Worm (Caenorhabditis elegans): ENCODE data around the gene B0365.9.

Gene B0365.9

ce11 chrV:13176117-13176753, 42.9 kb upstream of the B0365.9 start, which contains the start of gene him-17 (continued):
- TF ChIP-seq ahr-1 (tag; optimal IDR thresholded peaks at IDR 0.05), result no peak
- peak; percentile 57 for TF ChIP-seq nfya-1 (tag; optimal IDR thresholded peaks at IDR 0.05)
- TF ChIP-seq pha-4 (tag; optimal IDR thresholded peaks at IDR 0.05), result no peak
- TF ChIP-seq ttx-3 (tag; optimal IDR thresholded peaks at IDR 0.05), result peak; percentile 64
- TF ChIP-seq pat-9 (tag; optimal IDR thresholded peaks at IDR 0.05), result peak; percentile 58
- no peak for TF ChIP-seq Y22D7AL.16 (tag; optimal IDR thresholded peaks at IDR 0.05)
- TF ChIP-seq hlh-13 (GFP tag; optimal IDR thresholded peaks at IDR 0.05), result no peak
- TF ChIP-seq ceh-9 (tag; optimal IDR thresholded peaks at IDR 0.05), result no peak
- TF ChIP-seq hlh-6 (tag; optimal IDR thresholded peaks at IDR 0.05), result no peak
- TF ChIP-seq ref-2 (tag; optimal IDR thresholded peaks at IDR 0.05), result no peak
- no peak for TF ChIP-seq sdc-2 (tag; optimal IDR thresholded peaks at IDR 0.05)
- no peak for TF ChIP-seq sox-4 (tag; optimal IDR thresholded peaks at IDR 0.05)
- TF ChIP-seq ceh-30 (tag; optimal IDR thresholded peaks at IDR 0.05), result no peak
- peak; percentile 42 for TF ChIP-seq lin-11 (tag; optimal IDR thresholded peaks at IDR 0.05)
- TF ChIP-seq ceh-22 (tag; optimal IDR thresholded peaks at IDR 0.05), result no peak
- no peak for TF ChIP-seq zip-5 (tag; optimal IDR thresholded peaks at IDR 0.05)
- TF ChIP-seq hlh-15 (tag; optimal IDR thresholded peaks at IDR 0.05), result peak; percentile 25

ce11 chrV:13173718-13174117, 40.4 kb upstream of the B0365.9 start:
- TF ChIP-seq elt-2 (tag; optimal IDR thresholded peaks at IDR 0.05) (peak; percentile 23), ceh-14 (tag; optimal IDR thresholded peaks at IDR 0.05) (no peak), ceh-45 (GFP tag; IDR thresholded peaks at IDR 0.05) (no peak), ceh-24 (tag; optimal IDR thresholded peaks at IDR 0.05) (no peak)

DNA sequence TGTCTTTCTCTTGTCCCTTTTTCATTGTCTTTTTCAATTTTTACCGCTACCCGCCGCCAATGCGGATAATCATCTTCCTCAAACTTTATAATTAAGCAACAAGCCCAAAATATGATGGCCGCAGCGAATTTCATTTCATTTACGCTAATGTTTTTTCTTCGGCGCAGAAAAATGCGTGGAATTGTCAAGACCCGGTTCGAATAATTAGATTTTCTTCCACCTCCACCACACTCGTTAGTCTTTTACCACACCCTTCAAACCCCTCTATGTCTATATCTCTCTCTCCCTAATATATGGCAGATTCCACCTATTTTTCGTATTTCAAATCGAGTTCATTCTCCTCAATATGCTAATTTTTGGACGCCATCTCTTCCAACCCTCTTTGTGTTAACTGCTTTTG, 37.1 kb upstream of the B0365.9 start:
- TF ChIP-seq sox-4 (tag; optimal IDR thresholded peaks at IDR 0.05) (no peak), ceh-14 (tag; optimal IDR thresholded peaks at IDR 0.05) (peak; percentile 32), unc-42 (tag; optimal IDR thresholded peaks at IDR 0.05) (peak; percentile 74), ceh-19 (GFP tag; optimal IDR thresholded peaks at IDR 0.05) (no peak), ceh-31 (tag; optimal IDR thresholded peaks at IDR 0.05) (peak; percentile 0), fax-1 (tag; optimal IDR thresholded peaks at IDR 0.05) (no peak), ceh-6 (GFP tag; optimal IDR thresholded peaks at IDR 0.05) (no peak)

- TF ChIP-seq tbx-7 (tag; optimal IDR thresholded peaks at IDR 0.05), result no peak
- no peak for TF ChIP-seq ttx-3 (tag; optimal IDR thresholded peaks at IDR 0.05)
- peak; percentile 22 for TF ChIP-seq unc-42 (tag; optimal IDR thresholded peaks at IDR 0.05)
- TF ChIP-seq madf-2 (tag; optimal IDR thresholded peaks at IDR 0.05), result no peak
- TF ChIP-seq hlh-30 (tag; optimal IDR thresholded peaks at IDR 0.05; ENCODE audit: insufficient read depth), result peak; percentile 15
- no peak for TF ChIP-seq dmd-4 (tag; optimal IDR thresholded peaks at IDR 0.05; ENCODE audit: borderline replicate concordance)
- no peak for TF ChIP-seq ceh-9 (tag; optimal IDR thresholded peaks at IDR 0.05)
- TF ChIP-seq zip-5 (tag; optimal IDR thresholded peaks at IDR 0.05), result no peak
- TF ChIP-seq elt-2 (tag; optimal IDR thresholded peaks at IDR 0.05), result no peak
- TF ChIP-seq hlh-6 (tag; optimal IDR thresholded peaks at IDR 0.05), result no peak
These were observed 33.2 kb upstream of the B0365.9 start for ce11 chrV:13166582-13166981.

DNA sequence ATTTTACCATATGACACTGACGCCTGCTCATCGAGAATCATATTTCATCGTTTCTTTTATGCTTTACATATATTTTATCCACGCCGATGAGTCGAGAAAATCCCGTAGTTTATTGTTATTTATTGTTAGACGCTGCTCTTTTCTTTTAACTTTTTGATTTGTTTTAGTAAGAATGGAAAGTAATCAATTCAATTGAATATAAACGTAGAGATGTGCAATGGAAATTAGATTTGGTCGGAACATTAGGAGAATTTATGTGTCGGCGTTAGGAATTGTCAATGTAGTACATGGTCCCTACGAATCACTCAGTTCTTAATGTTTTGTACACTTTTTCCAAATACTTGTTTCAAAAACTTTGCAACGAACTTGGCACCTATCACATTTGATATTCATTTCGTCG, 31.9 kb upstream of the B0365.9 start:
- TF ChIP-seq unc-42 (tag; optimal IDR thresholded peaks at IDR 0.05) (peak; percentile 94), K09A11.1 (tag; optimal IDR thresholded peaks at IDR 0.05; ENCODE audit: insufficient read depth) (no peak)

DNA sequence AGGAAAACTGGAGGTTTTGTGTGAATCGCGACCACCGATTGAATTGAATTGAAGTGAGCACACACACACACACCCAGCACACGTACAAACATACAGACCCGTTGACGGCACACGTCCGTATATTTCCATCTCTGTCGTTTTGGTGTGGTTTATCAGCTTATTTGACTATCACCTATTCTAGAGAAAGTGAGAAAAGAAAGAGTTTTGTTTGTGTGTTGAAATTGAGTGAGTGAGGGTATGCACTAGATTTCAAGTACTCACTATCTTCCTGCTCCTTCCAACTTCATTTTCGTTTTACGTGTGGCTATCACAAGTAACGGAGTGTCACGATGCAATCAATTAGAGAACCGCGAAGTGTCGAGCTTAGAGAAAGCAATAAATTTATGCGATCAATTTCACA, 30.5 kb upstream of the B0365.9 start:
- no peak for TF ChIP-seq tbx-7 (tag; optimal IDR thresholded peaks at IDR 0.05)
- TF ChIP-seq ztf-16 (tag; optimal IDR thresholded peaks at IDR 0.05), result no peak
- TF ChIP-seq ceh-31 (tag; optimal IDR thresholded peaks at IDR 0.05), result no peak
- TF ChIP-seq zip-5 (tag; optimal IDR thresholded peaks at IDR 0.05), result no peak
- TF ChIP-seq hlh-30 (tag; optimal IDR thresholded peaks at IDR 0.05; ENCODE audit: insufficient read depth), result no peak
- no peak for TF ChIP-seq madf-2 (tag; optimal IDR thresholded peaks at IDR 0.05)
- TF ChIP-seq ceh-30 (tag; optimal IDR thresholded peaks at IDR 0.05), result no peak
- no peak for TF ChIP-seq nhr-11 (tag; optimal IDR thresholded peaks at IDR 0.05)
